Fruit fly (Drosophila melanogaster): Measurements from ENCODE around the gene VhaAC39-1.

DNA sequence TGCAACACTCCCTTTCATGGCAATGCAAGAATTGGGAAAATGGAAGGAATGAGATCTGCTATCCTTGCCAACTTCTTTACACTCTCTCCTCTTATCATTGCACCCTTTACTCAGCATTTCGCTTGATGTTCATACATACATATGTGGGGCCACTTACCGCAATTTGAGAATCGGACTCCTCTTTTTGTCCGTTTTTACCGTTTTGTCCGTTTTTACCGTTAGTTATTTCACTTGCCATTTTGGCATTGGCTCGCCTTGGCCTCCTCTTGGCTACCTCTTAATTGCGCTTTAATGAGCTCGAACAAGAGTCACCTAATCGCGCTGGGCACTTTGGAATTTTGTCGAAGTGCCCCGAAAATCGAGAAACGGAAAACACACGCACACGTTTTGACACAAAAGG lies 12.8 kb upstream of the VhaAC39-1 start:
- TF ChIP-seq Met (GFP tag; optimal IDR thresholded peaks at IDR 0.05) = no peak
- no peak for TF ChIP-seq net (GFP tag; optimal IDR thresholded peaks at IDR 0.05)
- no peak for TF ChIP-seq dsx (GFP tag; optimal IDR thresholded peaks at IDR 0.05; ENCODE audit: poor library complexity, severe bottlenecking)
- TF ChIP-seq Ets21C (GFP tag; optimal IDR thresholded peaks at IDR 0.05) = no peak
- no peak for TF ChIP-seq fd85E (GFP tag; optimal IDR thresholded peaks at IDR 0.05)
- TF ChIP-seq CG10669 (GFP tag; optimal IDR thresholded peaks at IDR 0.05) = no peak
- TF ChIP-seq CG7368 (GFP tag; optimal IDR thresholded peaks at IDR 0.05) = no peak
- TF ChIP-seq CG6163 (GFP tag; IDR thresholded peaks at IDR 0.05) = no peak
- no peak for TF ChIP-seq Hr39 (GFP tag; optimal IDR thresholded peaks at IDR 0.05)

Data from whole organism, prepupa.